Fruit fly (Drosophila melanogaster) whole organism, prepupa: ENCODE measurements around the gene ATPsynB.

Source experiments
- Blimp-1 ChIP-seq: fragments of 200-800 bp; sonication (Bioruptor generic); optimal IDR thresholded peaks from 3 replicates; lab custom pipeline; 2017; ENCODE audit warnings: missing biosample characterization, missing genetic modification characterization, mild to moderate bottlenecking, moderate library complexity, missing genetic modification reagents
- CG10631 ChIP-seq: fragments of 200-800 bp; sonication (Bioruptor generic); optimal IDR thresholded peaks from 2 replicates; lab custom pipeline; 2016; ENCODE audit warnings: missing biosample characterization, missing genetic modification characterization
- CG10669 ChIP-seq: fragments of 200-800 bp; sonication (Bioruptor generic); optimal IDR thresholded peaks from 3 replicates; lab custom pipeline; 2018; ENCODE audit warnings: missing biosample characterization, mild to moderate bottlenecking, missing genetic modification characterization, moderate library complexity
- CG11294 ChIP-seq: fragments of 200-800 bp; sonication (Bioruptor generic); IDR thresholded peaks from 2 replicates; pipeline ENCODE4 v1.3.6; 2022; ENCODE audit warnings: missing biosample characterization, missing genetic modification characterization
- CG16779 ChIP-seq: fragments of 200-800 bp; sonication (Bioruptor generic); optimal IDR thresholded peaks from 3 replicates; lab custom pipeline; 2017; ENCODE audit warnings: missing biosample characterization, mild to moderate bottlenecking, missing genetic modification characterization
- CG3032 ChIP-seq: fragments of 200-800 bp; optimal IDR thresholded peaks from 2 replicates; lab custom pipeline; 2019; ENCODE audit warnings: missing biosample characterization, mild to moderate bottlenecking, missing genetic modification characterization, moderate library complexity
- CG31627 ChIP-seq: fragments of 200-800 bp; sonication (Bioruptor generic); optimal IDR thresholded peaks from 3 replicates; lab custom pipeline; 2016; ENCODE audit warnings: missing biosample characterization, missing genetic modification characterization
- CG32006 ChIP-seq: fragments of 200-800 bp; sonication (Bioruptor generic); optimal IDR thresholded peaks from 3 replicates; lab custom pipeline; 2017; ENCODE audit warnings: missing biosample characterization, mild to moderate bottlenecking, missing genetic modification characterization
- CG34406 ChIP-seq: fragments of 200-800 bp; sonication (Bioruptor generic); optimal IDR thresholded peaks from 3 replicates; lab custom pipeline; 2016; ENCODE audit warnings: missing biosample characterization, missing genetic modification characterization
- CG3919 ChIP-seq: fragments of 200-800 bp; sonication (Bioruptor generic); optimal IDR thresholded peaks from 3 replicates; lab custom pipeline; 2016; ENCODE audit warnings: missing biosample characterization, missing genetic modification characterization
- CG4318 ChIP-seq: fragments of 200-800 bp; sonication (Bioruptor generic); optimal IDR thresholded peaks from 3 replicates; lab custom pipeline; 2017; ENCODE audit warnings: missing biosample characterization, mild to moderate bottlenecking, missing genetic modification characterization
- CG6163 ChIP-seq: fragments of 200-800 bp; sonication (Bioruptor generic); IDR thresholded peaks from 3 replicates; pipeline ENCODE4 v1.3.6; 2022; ENCODE audit warnings: missing biosample characterization, missing genetic modification characterization
- CG6276 ChIP-seq: fragments of 200-800 bp; sonication (Bioruptor generic); optimal IDR thresholded peaks from 2 replicates; lab custom pipeline; 2017; ENCODE audit warnings: missing biosample characterization, mild to moderate bottlenecking, missing genetic modification characterization
- CG6792 ChIP-seq: fragments of 200-800 bp; sonication (Bioruptor generic); optimal IDR thresholded peaks from 3 replicates; lab custom pipeline; 2016; ENCODE audit warnings: missing biosample characterization, missing genetic modification characterization
- CG6808 ChIP-seq: fragments of 200-800 bp; sonication (Bioruptor generic); optimal IDR thresholded peaks from 3 replicates; lab custom pipeline; 2017; ENCODE audit warnings: missing biosample characterization, missing genetic modification characterization, mild to moderate bottlenecking, moderate library complexity, missing genetic modification reagents
- CG6854 ChIP-seq: fragments of 200-800 bp; sonication (Bioruptor generic); optimal IDR thresholded peaks from 2 replicates; lab custom pipeline; 2017; ENCODE audit warnings: missing biosample characterization, mild to moderate bottlenecking, missing genetic modification characterization
- CG7368 ChIP-seq: fragments of 200-800 bp; sonication (Bioruptor generic); optimal IDR thresholded peaks from 3 replicates; lab custom pipeline; 2016; ENCODE audit warnings: missing biosample characterization, missing genetic modification characterization
- CG8119 ChIP-seq: fragments of 200-800 bp; sonication (Bioruptor generic); IDR thresholded peaks from 3 replicates; pipeline ENCODE4 v1.3.6; 2022; ENCODE audit warnings: missing biosample characterization, missing genetic modification characterization
- CG8319 ChIP-seq: fragments of 200-800 bp; sonication (Bioruptor generic); optimal IDR thresholded peaks from 3 replicates; lab custom pipeline; 2016; ENCODE audit warnings: missing biosample characterization, missing genetic modification characterization
- CG8632 ChIP-seq: fragments of 200-800 bp; sonication (Bioruptor generic); optimal IDR thresholded peaks from 3 replicates; lab custom pipeline; 2016; ENCODE audit warnings: missing biosample characterization, missing genetic modification characterization
- CG9139 ChIP-seq: fragments of 200-800 bp; sonication (Bioruptor generic); optimal IDR thresholded peaks from 3 replicates; lab custom pipeline; 2017; ENCODE audit warnings: missing biosample characterization, mild to moderate bottlenecking, missing genetic modification characterization
- Eip75B ChIP-seq: fragments of 200-800 bp; sonication (Bioruptor generic); optimal IDR thresholded peaks from 3 replicates; lab custom pipeline; 2016; ENCODE audit warnings: missing biosample characterization, missing genetic modification characterization
- Eip78C ChIP-seq: fragments of 200-800 bp; sonication (Bioruptor generic); peaks from one replicate; lab custom pipeline; 2016; ENCODE audit warnings: missing biosample characterization, missing genetic modification characterization
- Eip93F ChIP-seq: fragments of 200-800 bp; sonication (Bioruptor generic); optimal IDR thresholded peaks from 2 replicates; lab custom pipeline; 2016; ENCODE audit warnings: missing biosample characterization, mild to moderate bottlenecking, missing genetic modification characterization
- Ets21C ChIP-seq: fragments of 200-800 bp; sonication (Bioruptor generic); optimal IDR thresholded peaks from 3 replicates; lab custom pipeline; 2016; ENCODE audit warnings: missing biosample characterization, missing genetic modification characterization
- Ets96B ChIP-seq: fragments of 200-800 bp; optimal IDR thresholded peaks from 2 replicates; lab custom pipeline; 2019; ENCODE audit warnings: missing biosample characterization, mild to moderate bottlenecking, missing genetic modification characterization, moderate library complexity
- Gug ChIP-seq: fragments of 200-800 bp; sonication (Bioruptor generic); IDR thresholded peaks from 2 replicates; pipeline ENCODE4 v1.3.6; 2022; ENCODE audit warnings: missing biosample characterization, missing genetic modification characterization
- Hr38 ChIP-seq: sonication (Bioruptor generic); optimal IDR thresholded peaks from 2 replicates; lab custom pipeline; 2016; ENCODE audit warnings: missing biosample characterization, missing genetic modification characterization
- Lpt ChIP-seq: fragments of 200-800 bp; sonication (Bioruptor generic); optimal IDR thresholded peaks from 3 replicates; lab custom pipeline; 2016; ENCODE audit warnings: missing biosample characterization, missing genetic modification characterization
- OdsH ChIP-seq: fragments of 200-800 bp; sonication (Bioruptor generic); optimal IDR thresholded peaks from 3 replicates; lab custom pipeline; 2016; ENCODE audit warnings: missing biosample characterization, missing genetic modification characterization
- Sox14 ChIP-seq: fragments of 200-800 bp; sonication (Bioruptor generic); optimal IDR thresholded peaks from 3 replicates; lab custom pipeline; 2016; ENCODE audit warnings: missing biosample characterization, missing genetic modification characterization
- Sox15 ChIP-seq: fragments of 200-800 bp; sonication (Bioruptor generic); optimal IDR thresholded peaks from 3 replicates; lab custom pipeline; 2016; ENCODE audit warnings: missing biosample characterization, missing genetic modification characterization
- achi ChIP-seq: fragments of 200-800 bp; sonication (Bioruptor generic); optimal IDR thresholded peaks from 3 replicates; lab custom pipeline; 2016; ENCODE audit warnings: missing biosample characterization, missing genetic modification characterization
- acj6 ChIP-seq: fragments of 200-800 bp; sonication (Bioruptor generic); optimal IDR thresholded peaks from 3 replicates; lab custom pipeline; 2016; ENCODE audit warnings: missing biosample characterization, missing genetic modification characterization
- cyc ChIP-seq: fragments of 200-800 bp; sonication (Bioruptor generic); optimal IDR thresholded peaks from 3 replicates; lab custom pipeline; 2016; ENCODE audit warnings: missing biosample characterization, missing genetic modification characterization
- dac ChIP-seq: fragments of 200-800 bp; sonication (Bioruptor generic); optimal IDR thresholded peaks from 2 replicates; lab custom pipeline; 2017; ENCODE audit warnings: missing biosample characterization, mild to moderate bottlenecking, missing genetic modification characterization
- dsx ChIP-seq: fragments of 200-800 bp; optimal IDR thresholded peaks from 3 replicates; lab custom pipeline; 2019; ENCODE audit warnings: missing biosample characterization, mild to moderate bottlenecking, missing genetic modification characterization, moderate library complexity; ENCODE audit not compliant: poor library complexity, severe bottlenecking
- eg ChIP-seq: fragments of 200-800 bp; sonication (Bioruptor generic); IDR thresholded peaks from 3 replicates; pipeline ENCODE4 v1.3.6; 2022; ENCODE audit warnings: missing biosample characterization, missing genetic modification characterization
- esn ChIP-seq: fragments of 200-800 bp; sonication (Bioruptor generic); optimal IDR thresholded peaks from 2 replicates; lab custom pipeline; 2016; ENCODE audit warnings: missing biosample characterization, mild to moderate bottlenecking, missing genetic modification characterization, moderate library complexity
- fd59A ChIP-seq: fragments of 200-800 bp; sonication (Bioruptor generic); optimal IDR thresholded peaks from 2 replicates; lab custom pipeline; 2017; ENCODE audit warnings: missing biosample characterization, mild to moderate bottlenecking, missing genetic modification characterization, missing genetic modification reagents
- fd85E ChIP-seq: fragments of 200-800 bp; sonication (Bioruptor generic); optimal IDR thresholded peaks from 3 replicates; lab custom pipeline; 2016; ENCODE audit warnings: missing biosample characterization, missing genetic modification characterization
- fkh ChIP-seq: fragments of 200-800 bp; sonication (Bioruptor generic); optimal IDR thresholded peaks from 3 replicates; lab custom pipeline; 2017; ENCODE audit warnings: missing biosample characterization, mild to moderate bottlenecking, missing genetic modification characterization, moderate library complexity
- lz ChIP-seq: fragments of 200-800 bp; sonication (Bioruptor generic); optimal IDR thresholded peaks from 3 replicates; lab custom pipeline; 2016; ENCODE audit warnings: missing biosample characterization, missing genetic modification characterization
- net ChIP-seq: fragments of 200-800 bp; sonication (Bioruptor generic); optimal IDR thresholded peaks from 3 replicates; lab custom pipeline; 2016; ENCODE audit warnings: missing biosample characterization, missing genetic modification characterization
- pdm3 ChIP-seq: fragments of 200-800 bp; sonication (Bioruptor generic); optimal IDR thresholded peaks from 3 replicates; lab custom pipeline; 2016; ENCODE audit warnings: missing biosample characterization, missing genetic modification characterization
- salr ChIP-seq, 2 experiments: fragments of 200-800 bp; sonication (Bioruptor generic); optimal IDR thresholded peaks; 3 replicates each; lab custom pipeline; 2016 to 2018; ENCODE audit warnings: missing biosample characterization in 2 of 2, missing genetic modification characterization in 2 of 2, mild to moderate bottlenecking in 1 of 2
- ss ChIP-seq, 2 experiments: fragments of 200-800 bp; sonication (Bioruptor generic); optimal IDR thresholded peaks; 2 replicates in 1 of 2; 3 replicates in 1 of 2; lab custom pipeline; 2017 to 2018; ENCODE audit warnings: mild to moderate bottlenecking in 2 of 2, missing biosample characterization in 2 of 2, missing genetic modification characterization in 2 of 2, moderate library complexity in 1 of 2
- topi ChIP-seq: fragments of 200-800 bp; sonication (Bioruptor generic); optimal IDR thresholded peaks from 3 replicates; lab custom pipeline; 2016; ENCODE audit warnings: missing biosample characterization, missing genetic modification characterization
- vri ChIP-seq: fragments of 200-800 bp; sonication (Bioruptor generic); optimal IDR thresholded peaks from 3 replicates; lab custom pipeline; 2016; ENCODE audit warnings: missing biosample characterization, mild to moderate bottlenecking, missing genetic modification characterization

Gene ATPsynB

DNA sequence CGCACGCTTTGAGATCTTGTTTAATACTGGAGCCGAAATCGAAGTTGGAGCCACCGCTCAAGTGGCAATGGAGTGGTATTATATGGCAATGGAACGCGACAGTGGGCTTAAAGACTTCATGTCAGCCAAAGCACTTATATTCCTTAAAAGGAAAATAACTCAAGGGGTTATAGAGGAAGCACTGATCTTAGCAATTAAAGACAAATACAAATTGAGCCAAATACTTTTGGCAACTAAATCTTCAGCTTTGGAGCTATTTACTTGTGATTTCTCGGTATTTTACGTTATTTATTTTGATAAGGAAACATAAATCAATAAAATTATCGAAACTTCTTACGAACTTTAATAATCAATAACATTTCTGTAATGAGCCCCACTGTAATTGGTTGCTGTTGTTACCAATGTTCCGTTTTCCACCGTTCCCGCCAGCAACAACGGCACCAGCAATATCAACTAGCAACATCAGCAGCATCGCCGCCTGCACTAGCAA lies 14.3 kb downstream of the ATPsynB start (continued):
- TF ChIP-seq CG3032 (tag; lab: Kevin White, UChicago): peak; percentile 98
- peak; percentile 91 for TF ChIP-seq CG6792 (GFP tag; lab: Kevin White, UChicago)
- peak; percentile 91 for TF ChIP-seq Blimp-1 (GFP tag; lab: Kevin White, UChicago)
- TF ChIP-seq CG6163: peak; percentile 94
- TF ChIP-seq Hr38: no peak
- TF ChIP-seq dsx (GFP tag; lab: Kevin White, UChicago): peak; percentile 78
- peak; percentile 89 for TF ChIP-seq pdm3 (GFP tag; lab: Kevin White, UChicago)
- peak; percentile 98 for TF ChIP-seq CG10669 (GFP tag; lab: Kevin White, UChicago)
- peak; percentile 98 for TF ChIP-seq CG8119 (GFP tag; lab: Robert Waterston, UW)
- TF ChIP-seq Eip93F (GFP tag; lab: Kevin White, UChicago): peak; percentile 64
- no peak for TF ChIP-seq fkh (GFP tag; lab: Kevin White, UChicago)
- TF ChIP-seq net (GFP tag; lab: Kevin White, UChicago): peak; percentile 89
- peak; percentile 93 for TF ChIP-seq lz (GFP tag; lab: Kevin White, UChicago)
- TF ChIP-seq ss (GFP tag; optimal IDR thresholded peaks at IDR 0.05; lab: Kevin White, UChicago): peak; percentile 74 to 93
- peak; percentile 87 for TF ChIP-seq CG6854

DNA sequence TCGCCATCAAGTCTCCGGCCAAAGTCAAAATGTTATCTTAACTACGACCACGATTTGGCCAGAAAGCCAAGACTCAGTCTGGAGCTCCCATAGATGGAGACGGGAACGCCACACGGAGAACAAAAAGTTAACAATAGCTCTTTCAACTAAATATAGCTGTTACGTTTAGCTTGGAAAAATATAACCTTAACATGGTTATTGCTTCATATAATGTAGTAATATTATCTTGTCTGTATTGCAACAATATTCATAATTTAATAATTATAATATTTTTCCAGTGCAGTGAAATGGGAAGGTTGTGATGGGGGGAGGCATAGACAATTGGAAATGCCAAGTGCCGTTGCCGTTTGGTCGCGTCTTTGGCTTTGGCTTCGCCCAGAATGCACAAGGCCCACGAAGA lies 15.6 kb downstream of the ATPsynB start:
- TF ChIP-seq esn (GFP tag; lab: Kevin White, UChicago): no peak
- TF ChIP-seq CG34406 (GFP tag; lab: Kevin White, UChicago): no peak
- no peak for TF ChIP-seq fd59A
- TF ChIP-seq CG31627 (GFP tag; lab: Kevin White, UChicago): no peak
- TF ChIP-seq lz (GFP tag; lab: Kevin White, UChicago): no peak
- no peak for TF ChIP-seq CG8632
- TF ChIP-seq ss (GFP tag; optimal IDR thresholded peaks at IDR 0.05; lab: Kevin White, UChicago): no peak
- TF ChIP-seq CG7368 (GFP tag; lab: Kevin White, UChicago): no peak
- TF ChIP-seq CG10669 (GFP tag; lab: Kevin White, UChicago): no peak
- peak; percentile 70 for TF ChIP-seq Eip78C
- TF ChIP-seq acj6 (GFP tag; lab: Kevin White, UChicago): peak; percentile 22
- TF ChIP-seq eg (GFP tag; lab: Robert Waterston, UW): peak; percentile 86
- TF ChIP-seq Lpt (GFP tag; lab: Kevin White, UChicago): peak; percentile 63
- peak; percentile 80 for TF ChIP-seq CG6276 (GFP tag; lab: Kevin White, UChicago)
- peak; percentile 33 for TF ChIP-seq CG3032 (tag; lab: Kevin White, UChicago)
- TF ChIP-seq CG6854: no peak
- no peak for TF ChIP-seq CG6808 (GFP tag; lab: Kevin White, UChicago)
- TF ChIP-seq dac (GFP tag; lab: Kevin White, UChicago): peak; percentile 52
- TF ChIP-seq Hr38: no peak
- TF ChIP-seq CG10631 (GFP tag; lab: Kevin White, UChicago): peak; percentile 69
- TF ChIP-seq salr (GFP tag; optimal IDR thresholded peaks at IDR 0.05; lab: Kevin White, UChicago): peak in 1 of 2 experiments; percentile 70
- TF ChIP-seq CG11294 (GFP tag; lab: Robert Waterston, UW): peak; percentile 63; the same call in 1 of the 2 replicates
- peak; percentile 77 for TF ChIP-seq CG6163
- TF ChIP-seq CG9139 (GFP tag; lab: Kevin White, UChicago): no peak
- peak; percentile 20 for TF ChIP-seq Sox14 (GFP tag; lab: Kevin White, UChicago)
- TF ChIP-seq CG8319: no peak
- no peak for TF ChIP-seq Ets21C (GFP tag; lab: Kevin White, UChicago)
- TF ChIP-seq vri (GFP tag; lab: Kevin White, UChicago): no peak
- TF ChIP-seq Sox15 (GFP tag; lab: Kevin White, UChicago): no peak
- TF ChIP-seq Eip75B (GFP tag; lab: Kevin White, UChicago): no peak
- peak; percentile 26 for TF ChIP-seq CG3919 (GFP tag; lab: Kevin White, UChicago)
- TF ChIP-seq Gug (GFP tag; lab: Robert Waterston, UW): peak; percentile 76
- TF ChIP-seq net (GFP tag; lab: Kevin White, UChicago): peak; percentile 27
- peak; percentile 68 for TF ChIP-seq CG4318 (GFP tag; lab: Kevin White, UChicago)
- TF ChIP-seq CG16779 (tag; lab: Kevin White, UChicago): peak; percentile 27
- TF ChIP-seq Ets96B (tag; lab: Kevin White, UChicago): peak; percentile 32
- peak; percentile 55 for TF ChIP-seq OdsH (GFP tag; lab: Kevin White, UChicago)
- TF ChIP-seq topi (GFP tag; lab: Kevin White, UChicago): no peak
- peak; percentile 89 for TF ChIP-seq CG32006
- no peak for TF ChIP-seq fd85E
- no peak for TF ChIP-seq cyc (GFP tag; lab: Kevin White, UChicago)
- peak; percentile 59 for TF ChIP-seq achi (GFP tag; lab: Kevin White, UChicago)
